Worm (Caenorhabditis elegans): Measurements from ENCODE around the gene srg-56.

Gene srg-56

DNA sequence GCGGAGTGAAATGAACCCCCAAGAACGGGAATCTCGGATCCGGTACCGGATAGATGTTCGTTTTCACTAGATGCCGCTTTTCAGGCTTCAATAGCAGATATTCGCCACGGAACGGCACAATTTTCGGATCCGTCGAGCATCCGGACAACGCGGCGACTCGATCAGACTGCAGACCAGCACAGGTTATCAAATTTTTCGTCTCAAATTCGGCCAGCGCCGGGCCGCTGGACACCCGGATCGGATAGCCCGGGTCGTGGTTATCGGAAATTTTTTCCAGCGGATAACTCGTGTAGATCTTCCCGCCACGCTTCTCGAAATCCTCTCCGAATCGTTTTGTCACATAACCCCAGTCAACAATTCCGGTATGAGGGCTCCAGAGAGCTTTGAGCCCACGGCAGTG is 47.6 kb downstream of the srg-56 start:
- no peak for TF ChIP-seq ets-7 (tag; optimal IDR thresholded peaks at IDR 0.05)
- TF ChIP-seq sea-1 (GFP tag; conservative IDR thresholded peaks at IDR 0.05) = no peak
- TF ChIP-seq ceh-13 (GFP tag; optimal IDR thresholded peaks at IDR 0.05) = no peak

ce11 chrV:2688562-2688961 is 49.5 kb downstream of the srg-56 start:
- no peak for TF ChIP-seq ceh-13 (GFP tag; optimal IDR thresholded peaks at IDR 0.05)
- TF ChIP-seq B0310.2 (tag; optimal IDR thresholded peaks at IDR 0.05) = no peak
- TF ChIP-seq aly-1 (tag; optimal IDR thresholded peaks at IDR 0.05) = no peak

Measured in whole organism, early embryonic.